Worm (Caenorhabditis elegans) whole organism, L2 larva: ENCODE results near the gene W05E10.2.
A peak's percentile ranks its signal among the peaks of the same experiment; 100 is the strongest.

Experiments used
- C34F6.9 ChIP-seq: fragments of 150-350 bp; optimal IDR thresholded peaks from 2 replicates; lab custom pipeline; 2014; ENCODE audit warnings: missing biosample characterization, missing genetic modification characterization
- R02D3.7 ChIP-seq: fragments of 150-350 bp; optimal IDR thresholded peaks from 2 replicates; lab custom pipeline; 2014; ENCODE audit warnings: missing biosample characterization, missing genetic modification characterization
- alr-1 ChIP-seq: fragments of 150-350 bp; optimal IDR thresholded peaks from 2 replicates; lab custom pipeline; 2014; ENCODE audit warnings: missing biosample characterization, missing genetic modification characterization
- aly-2 ChIP-seq: fragments of 150-350 bp; optimal IDR thresholded peaks from 2 replicates; lab custom pipeline; 2014; ENCODE audit warnings: missing biosample characterization, missing genetic modification characterization
- ama-1 ChIP-seq: fragments of 150-350 bp; optimal IDR thresholded peaks from 2 replicates; lab custom pipeline; 2018; ENCODE audit warnings: inconsistent platforms
- blmp-1 ChIP-seq: sonication (generic microtip); optimal IDR thresholded peaks from 2 replicates; lab custom pipeline; 2017; ENCODE audit warnings: missing genetic modification characterization, mild to moderate bottlenecking, missing compliant biosample characterization, antibody characterized with exemption, moderate library complexity; ENCODE audit not compliant: insufficient read depth
- ceh-16 ChIP-seq: fragments of 150-350 bp; optimal IDR thresholded peaks from 2 replicates; lab custom pipeline; 2014; ENCODE audit warnings: missing biosample characterization, missing genetic modification characterization
- ceh-82 ChIP-seq: fragments of 150-350 bp; optimal IDR thresholded peaks from 2 replicates; lab custom pipeline; 2014; ENCODE audit warnings: missing biosample characterization, missing genetic modification characterization
- crh-2 ChIP-seq: sonication (generic microtip); optimal IDR thresholded peaks from 2 replicates; lab custom pipeline; 2017; ENCODE audit warnings: missing biosample characterization, missing genetic modification characterization
- egl-27 ChIP-seq: sonication (generic microtip); optimal IDR thresholded peaks from 3 replicates; lab custom pipeline; 2017; ENCODE audit warnings: missing biosample characterization, missing genetic modification reagents, missing genetic modification characterization
- elt-1 ChIP-seq: fragments of 150-350 bp; optimal IDR thresholded peaks from 2 replicates; lab custom pipeline; 2014; ENCODE audit warnings: missing biosample characterization, missing genetic modification characterization
- elt-3 ChIP-seq: sonication (generic microtip); optimal IDR thresholded peaks from 2 replicates; lab custom pipeline; 2017; ENCODE audit warnings: missing biosample characterization, missing genetic modification characterization
- fos-1 ChIP-seq: fragments of 150-350 bp; optimal IDR thresholded peaks from 2 replicates; lab custom pipeline; 2014; ENCODE audit warnings: missing biosample characterization, missing genetic modification characterization
- gmeb-1 ChIP-seq: fragments of 150-350 bp; optimal IDR thresholded peaks from 2 replicates; lab custom pipeline; 2014; ENCODE audit warnings: missing biosample characterization, missing genetic modification characterization
- lin-11 ChIP-seq: fragments of 150-350 bp; sonication (generic microtip); optimal IDR thresholded peaks from 2 replicates; lab custom pipeline; 2014; ENCODE audit warnings: missing biosample characterization, missing genetic modification characterization, inconsistent platforms, mixed read lengths
- lin-39 ChIP-seq: fragments of 150-350 bp; optimal IDR thresholded peaks from 2 replicates; lab custom pipeline; 2014; ENCODE audit warnings: missing biosample characterization, missing genetic modification reagents, missing genetic modification characterization
- mab-5 ChIP-seq: fragments of 150-350 bp; optimal IDR thresholded peaks from 2 replicates; lab custom pipeline; 2014; ENCODE audit warnings: missing biosample characterization, missing genetic modification characterization
- mdl-1 ChIP-seq, 2 experiments: fragments of 150-350 bp in 1 of 2; sonication (generic microtip) in 1 of 2; optimal IDR thresholded peaks; 2 replicates each; lab custom pipeline; 2017; ENCODE audit warnings: missing biosample characterization in 2 of 2, missing genetic modification characterization in 2 of 2
- nhr-10 ChIP-seq: sonication (generic microtip); optimal IDR thresholded peaks from 2 replicates; lab custom pipeline; 2017; ENCODE audit warnings: missing biosample characterization, missing genetic modification characterization
- nhr-12 ChIP-seq: fragments of 150-350 bp; optimal IDR thresholded peaks from 2 replicates; lab custom pipeline; 2014; ENCODE audit warnings: missing biosample characterization, missing genetic modification characterization
- nhr-129 ChIP-seq: fragments of 150-350 bp; optimal IDR thresholded peaks from 2 replicates; lab custom pipeline; 2014; ENCODE audit warnings: missing biosample characterization, missing genetic modification characterization
- nhr-21 ChIP-seq: fragments of 150-350 bp; optimal IDR thresholded peaks from 2 replicates; lab custom pipeline; 2014; ENCODE audit warnings: missing biosample characterization, missing genetic modification characterization
- nhr-23 ChIP-seq: fragments of 150-350 bp; optimal IDR thresholded peaks from 2 replicates; lab custom pipeline; 2014; ENCODE audit warnings: missing biosample characterization, missing genetic modification reagents, missing genetic modification characterization
- nhr-237 ChIP-seq: fragments of 150-350 bp; optimal IDR thresholded peaks from 2 replicates; lab custom pipeline; 2014; ENCODE audit warnings: missing biosample characterization, missing genetic modification characterization
- nhr-6 ChIP-seq: fragments of 150-350 bp; optimal IDR thresholded peaks from 2 replicates; lab custom pipeline; 2014; ENCODE audit warnings: missing biosample characterization, missing genetic modification characterization
- nhr-77 ChIP-seq: fragments of 150-350 bp; optimal IDR thresholded peaks from 2 replicates; lab custom pipeline; 2014; ENCODE audit warnings: missing biosample characterization, missing genetic modification characterization
- peb-1 ChIP-seq: fragments of 150-350 bp; optimal IDR thresholded peaks from 2 replicates; lab custom pipeline; 2014; ENCODE audit warnings: missing biosample characterization, missing genetic modification characterization
- sem-4 ChIP-seq: fragments of 150-350 bp; optimal IDR thresholded peaks from 2 replicates; lab custom pipeline; 2014; ENCODE audit warnings: missing biosample characterization, missing genetic modification reagents, missing genetic modification characterization
- skn-1 ChIP-seq: sonication (generic microtip); optimal IDR thresholded peaks from 2 replicates; lab custom pipeline; 2017; ENCODE audit warnings: missing biosample characterization, missing genetic modification characterization
- sma-3 ChIP-seq: sonication (generic microtip); optimal IDR thresholded peaks from 2 replicates; lab custom pipeline; 2016; ENCODE audit warnings: missing genetic modification reagents, missing genetic modification characterization, missing compliant biosample characterization
- sma-9 ChIP-seq, 2 experiments: fragments of 150-350 bp in 1 of 2; sonication (generic microtip) in 1 of 2; optimal IDR thresholded peaks; 2 replicates each; lab custom pipeline; 2014 to 2016; ENCODE audit warnings: missing genetic modification characterization in 2 of 2, mild to moderate bottlenecking in 1 of 2, missing biosample characterization in 1 of 2, missing compliant biosample characterization in 1 of 2, missing genetic modification reagents in 1 of 2, moderate library complexity in 1 of 2
- unc-39 ChIP-seq: fragments of 150-350 bp; optimal IDR thresholded peaks from 2 replicates; lab custom pipeline; 2014; ENCODE audit warnings: missing biosample characterization, missing genetic modification characterization
- unc-62 ChIP-seq: fragments of 150-350 bp; optimal IDR thresholded peaks from 2 replicates; lab custom pipeline; 2014; ENCODE audit warnings: missing biosample characterization, missing genetic modification reagents, missing genetic modification characterization
- zag-1 ChIP-seq: fragments of 150-350 bp; optimal IDR thresholded peaks from 2 replicates; lab custom pipeline; 2014; ENCODE audit warnings: missing biosample characterization, missing genetic modification characterization
- ztf-1 ChIP-seq: fragments of 200-800 bp; sonication (Bioruptor generic); conservative IDR thresholded peaks from 2 replicates; pipeline ENCODE4 v1.3.6; 2022; ENCODE audit warnings: missing genetic modification characterization, missing compliant biosample characterization
- ztf-11 ChIP-seq: sonication (generic microtip); optimal IDR thresholded peaks from 2 replicates; lab custom pipeline; 2017; ENCODE audit warnings: missing biosample characterization, missing genetic modification characterization
- ztf-4 ChIP-seq: fragments of 150-350 bp; optimal IDR thresholded peaks from 2 replicates; lab custom pipeline; 2014; ENCODE audit warnings: missing biosample characterization, missing genetic modification characterization

Gene W05E10.2

DNA sequence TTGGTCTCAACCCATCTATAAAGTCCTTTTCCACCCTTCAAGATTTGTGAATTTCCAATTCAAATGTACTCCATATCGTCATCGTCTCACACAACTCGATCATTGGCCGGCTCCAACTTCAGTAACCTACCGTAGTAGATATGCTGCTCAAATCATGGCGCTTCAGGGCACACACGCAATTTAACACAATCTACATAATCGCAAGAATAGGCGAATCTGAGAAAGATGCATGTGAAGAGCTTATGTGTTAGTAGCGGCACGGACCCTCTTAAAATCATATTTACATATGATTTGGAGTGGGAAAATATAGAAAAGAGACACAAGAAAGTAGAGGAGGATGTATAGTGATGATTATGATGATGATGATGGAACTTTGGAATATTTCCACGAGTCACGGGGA is 24.8 kb downstream of the W05E10.2 start:
- TF ChIP-seq elt-3 (tag; lab: Kevin White, UChicago) (no peak), ceh-82 (tag; lab: Kevin White, UChicago) (no peak), fos-1 (no peak), nhr-23 (tag; lab: Kevin White, UChicago) (no peak), peb-1 (tag; lab: Kevin White, UChicago) (no peak), mab-5 (tag; lab: Kevin White, UChicago) (no peak), unc-62 (GFP tag; lab: Kevin White, UChicago) (no peak), nhr-10 (tag; lab: Kevin White, UChicago) (no peak), nhr-6 (tag; lab: Kevin White, UChicago) (no peak), gmeb-1 (tag; lab: Kevin White, UChicago) (no peak), elt-1 (tag; lab: Kevin White, UChicago) (no peak), sma-9 (GFP tag; optimal IDR thresholded peaks at IDR 0.05; lab: Kevin White, UChicago) (no peak), sma-9 (tag; optimal IDR thresholded peaks at IDR 0.05; lab: Kevin White, UChicago) (no peak), ama-1 (lab: Kevin White, UChicago) (no peak), lin-39 (tag; lab: Kevin White, UChicago) (no peak), sma-3 (GFP tag; lab: Kevin White, UChicago) (no peak), crh-2 (tag; lab: Kevin White, UChicago) (no peak), aly-2 (tag; lab: Kevin White, UChicago) (no peak), ztf-11 (no peak), lin-11 (tag; lab: Kevin White, UChicago) (no peak), nhr-77 (tag; lab: Kevin White, UChicago) (no peak)
- TF ChIP-seq, all 48 proteins: peak for 0

- TF ChIP-seq nhr-12, result no peak
- no peak for TF ChIP-seq ztf-4
- no peak for TF ChIP-seq peb-1 (tag; lab: Kevin White, UChicago)
- no peak for TF ChIP-seq lin-11 (tag; lab: Kevin White, UChicago)
- TF ChIP-seq C34F6.9 (tag; lab: Kevin White, UChicago), result no peak
- TF ChIP-seq sma-9 (GFP tag; optimal IDR thresholded peaks at IDR 0.05; lab: Kevin White, UChicago), result no peak
- no peak for TF ChIP-seq sma-9 (tag; optimal IDR thresholded peaks at IDR 0.05; lab: Kevin White, UChicago)
- TF ChIP-seq fos-1, result no peak
- TF ChIP-seq ztf-1 (GFP tag; lab: Robert Waterston, UW), result no peak
- no peak for TF ChIP-seq ztf-11
Measured at ce11 chrV:11715797-11716196, 28.8 kb downstream of the W05E10.2 start, which contains the start of gene tre-3. Gene tre-3, minus strand, starts transcription at chrV:11715903.

- TF ChIP-seq nhr-129 (tag; lab: Kevin White, UChicago) (no peak), fos-1 (peak; percentile 36)
Measured at ce11 chrV:11716930-11717329, 30.0 kb downstream of the W05E10.2 start.

ce11 chrV:11722858-11723257 is 35.9 kb downstream of the W05E10.2 start:
- TF ChIP-seq elt-1 (tag; lab: Kevin White, UChicago), result no peak
- TF ChIP-seq zag-1 (tag; lab: Kevin White, UChicago), result no peak
- TF ChIP-seq C34F6.9 (tag; lab: Kevin White, UChicago), result no peak
- no peak for TF ChIP-seq ceh-16 (tag; lab: Kevin White, UChicago)
- TF ChIP-seq nhr-6 (tag; lab: Kevin White, UChicago), result no peak
- TF ChIP-seq gmeb-1 (tag; lab: Kevin White, UChicago), result no peak
- no peak for TF ChIP-seq nhr-21 (tag; lab: Kevin White, UChicago)
- no peak for TF ChIP-seq skn-1 (tag; lab: Kevin White, UChicago)
- TF ChIP-seq blmp-1, result no peak
- no peak for TF ChIP-seq egl-27
- no peak for TF ChIP-seq sem-4 (tag; lab: Kevin White, UChicago)
- TF ChIP-seq nhr-129 (tag; lab: Kevin White, UChicago), result no peak
- TF ChIP-seq R02D3.7 (tag; lab: Kevin White, UChicago), result no peak
- TF ChIP-seq elt-3 (tag; lab: Kevin White, UChicago), result no peak
- TF ChIP-seq nhr-237 (tag; lab: Kevin White, UChicago), result no peak
- TF ChIP-seq mdl-1 (tag; optimal IDR thresholded peaks at IDR 0.05; lab: Kevin White, UChicago), result no peak
- no peak for TF ChIP-seq nhr-23 (tag; lab: Kevin White, UChicago)

DNA sequence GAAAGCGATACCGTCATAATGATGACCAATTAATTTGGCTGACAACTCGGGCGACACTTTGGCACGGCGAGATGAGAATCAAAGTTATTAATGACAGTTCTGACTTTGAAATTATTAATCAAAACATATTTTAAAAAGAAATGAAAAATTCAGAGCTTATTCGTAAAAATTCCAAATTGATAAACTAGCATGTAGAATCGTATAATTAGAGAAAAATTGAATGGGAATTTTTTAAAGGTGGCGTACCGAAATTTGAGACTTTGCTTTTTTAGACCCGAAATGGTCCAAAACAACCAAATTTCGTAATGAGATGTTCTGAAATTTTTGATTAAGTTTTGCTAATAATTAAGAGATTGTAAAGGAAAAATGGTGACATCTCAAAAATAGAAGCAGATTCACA is 39.0 kb downstream of the W05E10.2 start, which contains the start of gene daf-11:
TSS of gene daf-11 (minus strand) at position 101 of the 400 bp plus-strand sequence.
- TF ChIP-seq elt-1 (tag; lab: Kevin White, UChicago) (no peak), fos-1 (no peak), mdl-1 (tag; optimal IDR thresholded peaks at IDR 0.05; lab: Kevin White, UChicago) (no peak), egl-27 (no peak), nhr-237 (tag; lab: Kevin White, UChicago) (no peak), lin-39 (tag; lab: Kevin White, UChicago) (no peak), aly-2 (tag; lab: Kevin White, UChicago) (no peak), alr-1 (tag; lab: Kevin White, UChicago) (no peak), unc-39 (no peak)
